Worm (Caenorhabditis elegans) whole organism, L1 larva: Measurements from ENCODE around the gene dnj-2.

Source experiments
- C04F5.9 ChIP-seq: sonication (generic microtip); optimal IDR thresholded peaks from 2 replicates; lab custom pipeline; 2016; ENCODE audit warnings: missing genetic modification characterization, missing compliant biosample characterization
- C34B4.2 ChIP-seq: sonication (generic microtip); optimal IDR thresholded peaks from 2 replicates; lab custom pipeline; 2017; ENCODE audit warnings: mild to moderate bottlenecking, missing genetic modification characterization, missing compliant biosample characterization
- aly-2 ChIP-seq: fragments of 150-350 bp; optimal IDR thresholded peaks from 2 replicates; lab custom pipeline; 2014; ENCODE audit warnings: missing biosample characterization, missing genetic modification characterization
- ceh-8 ChIP-seq: fragments of 200-800 bp; sonication (Bioruptor generic); optimal IDR thresholded peaks from 2 replicates; lab custom pipeline; 2018; ENCODE audit warnings: mild to moderate bottlenecking, missing genetic modification characterization, moderate library complexity, missing compliant biosample characterization
- ceh-82 ChIP-seq, 3 experiments: fragments of 150-350 bp in 1 of 3; sonication (generic microtip) in 2 of 3; optimal IDR thresholded peaks; 2 replicates each; lab custom pipeline; 2014 to 2017; ENCODE audit warnings: missing biosample characterization in 3 of 3, missing genetic modification characterization in 3 of 3
- ceh-88 ChIP-seq: fragments of 200-800 bp; sonication (Bioruptor generic); IDR thresholded peaks from 2 replicates; pipeline ENCODE4 v1.3.6; 2022; ENCODE audit warnings: missing genetic modification characterization, missing compliant biosample characterization
- ceh-90 ChIP-seq: sonication (generic microtip); optimal IDR thresholded peaks from 2 replicates; lab custom pipeline; 2016; ENCODE audit warnings: missing genetic modification characterization, missing compliant biosample characterization
- dsc-1 ChIP-seq: sonication (generic microtip); optimal IDR thresholded peaks from 2 replicates; lab custom pipeline; 2016; ENCODE audit warnings: mild to moderate bottlenecking, missing genetic modification characterization, missing compliant biosample characterization
- efl-1 ChIP-seq, 4 experiments: fragments of 150-350 bp; optimal IDR thresholded peaks in 3 of 4; peaks in 1 of 4; 1 replicate in 1 of 4; 2 replicates in 3 of 4; lab custom pipeline; 2014; ENCODE audit warnings: missing biosample characterization in 2 of 4, missing genetic modification characterization in 2 of 4, missing genetic modification reagents in 2 of 4
- egl-13 ChIP-seq: sonication (generic microtip); optimal IDR thresholded peaks from 2 replicates; lab custom pipeline; 2016; ENCODE audit warnings: missing genotype, missing genetic modification reagents, missing genetic modification characterization, missing compliant biosample characterization
- egl-27 ChIP-seq, 2 experiments: fragments of 150-350 bp in 1 of 2; sonication (generic microtip); optimal IDR thresholded peaks; 3 replicates each; lab custom pipeline; 2017 to 2018; ENCODE audit warnings: missing biosample characterization in 2 of 2, missing genetic modification characterization in 2 of 2, missing genetic modification reagents in 2 of 2
- elt-2 ChIP-seq: sonication (generic microtip); optimal IDR thresholded peaks from 2 replicates; lab custom pipeline; 2016; ENCODE audit warnings: missing genetic modification characterization, mild to moderate bottlenecking, inconsistent platforms, missing compliant biosample characterization, missing genetic modification reagents
- fkh-4 ChIP-seq: sonication (generic microtip); optimal IDR thresholded peaks from 2 replicates; lab custom pipeline; 2016; ENCODE audit warnings: missing compliant biosample characterization, missing genetic modification characterization, borderline replicate concordance
- fos-1 ChIP-seq: fragments of 150-350 bp; optimal IDR thresholded peaks from 2 replicates; lab custom pipeline; 2014; ENCODE audit warnings: missing biosample characterization, missing genetic modification characterization
- hlh-4 ChIP-seq: sonication (generic microtip); optimal IDR thresholded peaks from 2 replicates; lab custom pipeline; 2016; ENCODE audit warnings: mild to moderate bottlenecking, missing genetic modification characterization, missing compliant biosample characterization
- hpl-2 ChIP-seq: fragments of 150-350 bp; optimal IDR thresholded peaks from 2 replicates; lab custom pipeline; 2014; ENCODE audit warnings: missing biosample characterization, missing genetic modification reagents, missing genetic modification characterization
- jun-1 ChIP-seq: fragments of 150-350 bp; optimal IDR thresholded peaks from 2 replicates; lab custom pipeline; 2014; ENCODE audit warnings: missing biosample characterization, missing genetic modification reagents, missing genetic modification characterization
- lin-13 ChIP-seq: fragments of 150-350 bp; optimal IDR thresholded peaks from 2 replicates; lab custom pipeline; 2014; ENCODE audit warnings: missing biosample characterization, missing genetic modification reagents, missing genetic modification characterization
- lin-14 ChIP-seq: fragments of 200-800 bp; sonication (Bioruptor generic); optimal IDR thresholded peaks from 2 replicates; lab custom pipeline; 2018; ENCODE audit warnings: mild to moderate bottlenecking, missing genetic modification characterization, moderate library complexity, missing compliant biosample characterization
- lin-15B ChIP-seq: fragments of 150-350 bp; sonication (generic microtip); optimal IDR thresholded peaks from 3 replicates; lab custom pipeline; 2014; ENCODE audit warnings: missing biosample characterization, missing genetic modification characterization
- lin-35 ChIP-seq, 2 experiments: fragments of 150-350 bp; optimal IDR thresholded peaks; 2 replicates each; lab custom pipeline; 2014; ENCODE audit warnings: missing biosample characterization in 2 of 2, missing genetic modification characterization in 2 of 2, missing genetic modification reagents in 2 of 2
- lir-3 ChIP-seq: sonication (generic microtip); optimal IDR thresholded peaks from 2 replicates; lab custom pipeline; 2016; ENCODE audit warnings: mild to moderate bottlenecking, missing genetic modification characterization, moderate library complexity, missing compliant biosample characterization; ENCODE audit not compliant: poor library complexity
- lsy-2 ChIP-seq, 2 experiments: fragments of 150-350 bp; optimal IDR thresholded peaks; 2 replicates each; lab custom pipeline; 2014; ENCODE audit warnings: missing biosample characterization in 2 of 2, missing genetic modification characterization in 2 of 2
- mdl-1 ChIP-seq, 2 experiments: fragments of 150-350 bp; optimal IDR thresholded peaks; 2 replicates each; lab custom pipeline; 2014 to 2017; ENCODE audit warnings: missing biosample characterization in 2 of 2, missing genetic modification characterization in 2 of 2, inconsistent platforms in 1 of 2
- nhr-12 ChIP-seq: sonication (generic microtip); optimal IDR thresholded peaks from 2 replicates; lab custom pipeline; 2017; ENCODE audit warnings: missing biosample characterization, missing genetic modification characterization
- nhr-19 ChIP-seq: fragments of 200-800 bp; sonication (Bioruptor generic); conservative IDR thresholded peaks from 2 replicates; pipeline ENCODE4 v1.3.6; 2022; ENCODE audit warnings: missing genetic modification characterization, missing compliant biosample characterization
- nhr-20 ChIP-seq: sonication (generic microtip); optimal IDR thresholded peaks from 2 replicates; lab custom pipeline; 2016; ENCODE audit warnings: mild to moderate bottlenecking, missing genetic modification characterization, missing compliant biosample characterization
- nhr-47 ChIP-seq: sonication (generic microtip); optimal IDR thresholded peaks from 2 replicates; lab custom pipeline; 2016; ENCODE audit warnings: mild to moderate bottlenecking, missing genetic modification characterization, moderate library complexity, missing compliant biosample characterization
- nhr-77 ChIP-seq: fragments of 150-350 bp; optimal IDR thresholded peaks from 2 replicates; lab custom pipeline; 2014; ENCODE audit warnings: missing biosample characterization, missing genetic modification characterization
- nhr-90 ChIP-seq: sonication (generic microtip); optimal IDR thresholded peaks from 2 replicates; lab custom pipeline; 2016; ENCODE audit warnings: mild to moderate bottlenecking, missing genetic modification characterization, missing compliant biosample characterization; ENCODE audit not compliant: poor library complexity
- pag-3 ChIP-seq: sonication (generic microtip); optimal IDR thresholded peaks from 2 replicates; lab custom pipeline; 2017; ENCODE audit warnings: missing genetic modification characterization, mild to moderate bottlenecking, missing compliant biosample characterization, antibody characterized with exemption, borderline replicate concordance; ENCODE audit not compliant: insufficient read depth
- pqm-1 ChIP-seq: sonication (generic microtip); optimal IDR thresholded peaks from 3 replicates; lab custom pipeline; 2017; ENCODE audit warnings: missing biosample characterization, missing genetic modification characterization
- rnt-1 ChIP-seq: sonication (generic microtip); optimal IDR thresholded peaks from 2 replicates; lab custom pipeline; 2016; ENCODE audit warnings: mild to moderate bottlenecking, missing genetic modification characterization, moderate library complexity, missing compliant biosample characterization
- sptf-1 ChIP-seq: fragments of 150-350 bp; optimal IDR thresholded peaks from 2 replicates; lab custom pipeline; 2014; ENCODE audit warnings: missing biosample characterization, missing genetic modification characterization
- sup-37 ChIP-seq: fragments of 200-800 bp; sonication (Bioruptor generic); optimal IDR thresholded peaks from 2 replicates; lab custom pipeline; 2018; ENCODE audit warnings: mild to moderate bottlenecking, missing genetic modification characterization, missing compliant biosample characterization
- tbx-2 ChIP-seq: sonication (generic microtip); optimal IDR thresholded peaks from 2 replicates; lab custom pipeline; 2016; ENCODE audit warnings: missing genetic modification characterization, missing compliant biosample characterization
- ztf-11 ChIP-seq, 2 experiments: sonication (generic microtip); optimal IDR thresholded peaks; 2 replicates each; lab custom pipeline; 2016 to 2017; ENCODE audit warnings: missing genetic modification characterization in 2 of 2, missing biosample characterization in 1 of 2, missing compliant biosample characterization in 1 of 2

dnj-2 gene

ce11 chrIV:11285239-11285638, 28.5 kb downstream of the dnj-2 start:
- TF ChIP-seq nhr-77 (no peak), lin-13 (no peak), nhr-19 (GFP tag; lab: Robert Waterston, UW) (no peak), fos-1 (tag; lab: Kevin White, UChicago) (no peak), aly-2 (tag; lab: Kevin White, UChicago) (no peak)
- TF ChIP-seq, all 84 proteins: peak for 0

- TF ChIP-seq mdl-1 (tag; optimal IDR thresholded peaks at IDR 0.05; lab: Kevin White, UChicago): peak in 1 of 2 experiments; percentile 25
- peak in 1 of 2 experiments; percentile 20 for TF ChIP-seq lsy-2 (tag; optimal IDR thresholded peaks at IDR 0.05; lab: Kevin White, UChicago)
- no peak for TF ChIP-seq nhr-47 (tag; lab: Kevin White, UChicago)
- TF ChIP-seq ceh-8: no peak
- TF ChIP-seq lir-3 (tag; lab: Kevin White, UChicago): no peak
- TF ChIP-seq ceh-88: no peak
- TF ChIP-seq ceh-82 (tag; optimal IDR thresholded peaks at IDR 0.05; lab: Kevin White, UChicago): peak in 1 of 3 experiments; percentile 1
- peak; percentile 28 for TF ChIP-seq pqm-1
- no peak for TF ChIP-seq C04F5.9 (tag; lab: Kevin White, UChicago)
- TF ChIP-seq efl-1 (optimal IDR thresholded peaks at IDR 0.05; lab: Kevin White, UChicago): peak in 1 of 2 experiments; percentile 13
- peak in 1 of 2 experiments; percentile 89 for TF ChIP-seq efl-1 (GFP tag; optimal IDR thresholded peaks at IDR 0.05 in 1 of 2; lab: Kevin White, UChicago)
- no peak for TF ChIP-seq lin-15B
- TF ChIP-seq nhr-77: peak; percentile 76
- peak; percentile 50 for TF ChIP-seq nhr-90
- no peak for TF ChIP-seq lin-14 (GFP tag; lab: Kevin White, UChicago)
- TF ChIP-seq sup-37: peak; percentile 6
- peak; percentile 37 for TF ChIP-seq nhr-20 (tag; lab: Kevin White, UChicago)
- no peak for TF ChIP-seq nhr-12 (tag; lab: Kevin White, UChicago)
- TF ChIP-seq lin-35 (GFP tag; optimal IDR thresholded peaks at IDR 0.05; lab: Kevin White, UChicago): peak in 1 of 2 experiments; percentile 48
- peak; percentile 85 for TF ChIP-seq elt-2 (tag; lab: Kevin White, UChicago)
- TF ChIP-seq C34B4.2: no peak
- TF ChIP-seq ztf-11 (tag; optimal IDR thresholded peaks at IDR 0.05; lab: Kevin White, UChicago): no peak
- no peak for TF ChIP-seq egl-13 (tag; lab: Kevin White, UChicago)
- peak; percentile 63 for TF ChIP-seq tbx-2 (tag; lab: Kevin White, UChicago)
- TF ChIP-seq ceh-90: no peak
- peak; percentile 46 for TF ChIP-seq jun-1
- no peak for TF ChIP-seq sptf-1
Observed at ce11 chrIV:11284102-11284531, 29.7 kb downstream of the dnj-2 start.

ce11 chrIV:11276026-11276425, 37.8 kb downstream of the dnj-2 start:
- no peak for TF ChIP-seq hlh-4 (tag; lab: Kevin White, UChicago)
- TF ChIP-seq pqm-1: no peak
- no peak for TF ChIP-seq ceh-82 (tag; optimal IDR thresholded peaks at IDR 0.05; lab: Kevin White, UChicago)
- TF ChIP-seq fos-1 (tag; lab: Kevin White, UChicago): no peak
- no peak for TF ChIP-seq hpl-2 (GFP tag; lab: Kevin White, UChicago)
- TF ChIP-seq ztf-11 (tag; optimal IDR thresholded peaks at IDR 0.05; lab: Kevin White, UChicago): no peak
- TF ChIP-seq pag-3 (tag; lab: Kevin White, UChicago): no peak
- TF ChIP-seq dsc-1 (tag; lab: Kevin White, UChicago): no peak
- TF ChIP-seq fkh-4: no peak
- no peak for TF ChIP-seq rnt-1
- TF ChIP-seq nhr-77: no peak
- TF ChIP-seq ceh-90: no peak
- no peak for TF ChIP-seq mdl-1 (tag; optimal IDR thresholded peaks at IDR 0.05; lab: Kevin White, UChicago)
- TF ChIP-seq nhr-19 (GFP tag; lab: Robert Waterston, UW): no peak
- no peak for TF ChIP-seq egl-27 (tag; optimal IDR thresholded peaks at IDR 0.05; lab: Kevin White, UChicago)
